Worm (Caenorhabditis elegans) whole organism, L3 larva: ENCODE data around the gene F26D11.1.

Source experiments
- unc-62 ChIP-seq: fragments of 150-350 bp; sonication (generic microtip); optimal IDR thresholded peaks from 4 replicates; lab custom pipeline; 2014; ENCODE audit warnings: missing biosample characterization, missing genetic modification reagents, missing genetic modification characterization
- zag-1 ChIP-seq: fragments of 150-350 bp; optimal IDR thresholded peaks from 2 replicates; lab custom pipeline; 2014; ENCODE audit warnings: missing biosample characterization, missing genetic modification characterization
- ztf-11 ChIP-seq: fragments of 150-350 bp; optimal IDR thresholded peaks from 2 replicates; lab custom pipeline; 2014; ENCODE audit warnings: missing biosample characterization, missing genetic modification characterization

DNA sequence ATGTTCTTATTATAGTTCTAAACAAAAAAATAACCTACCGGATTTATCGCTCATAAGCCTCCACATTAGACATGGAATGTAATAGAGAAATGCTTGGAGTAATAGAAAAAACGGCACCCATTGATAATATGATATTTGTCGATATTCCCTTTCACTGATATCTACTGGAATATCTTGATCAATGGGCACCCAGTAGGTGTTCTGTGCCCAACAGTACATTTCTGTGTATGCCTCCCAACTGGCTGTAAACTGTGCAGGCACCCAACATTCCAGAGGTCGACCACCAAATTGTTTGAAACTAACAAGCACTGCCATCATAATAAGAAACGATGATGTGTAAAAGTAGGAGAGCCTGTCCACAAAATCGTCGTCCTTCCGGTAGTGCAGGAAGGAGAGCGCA lies 16.9 kb upstream of the F26D11.1 start:
- TF ChIP-seq ztf-11 (tag; lab: Kevin White, UChicago): no peak
- no peak for TF ChIP-seq unc-62 (GFP tag; lab: Kevin White, UChicago)
- no peak for TF ChIP-seq zag-1 (tag; lab: Kevin White, UChicago)
